Worm (Caenorhabditis elegans) whole organism, L1 larva: ENCODE data around the gene cyp-34A5.

Experiments used
- blmp-1 ChIP-seq: fragments of 150-350 bp; optimal IDR thresholded peaks from 2 replicates; lab custom pipeline; 2014; ENCODE audit warnings: missing biosample characterization, missing genetic modification characterization
- elt-3 ChIP-seq, 6 experiments: fragments of 150-350 bp in 1 of 6; sonication (generic microtip); optimal IDR thresholded peaks; 2 replicates each; lab custom pipeline; 2017 to 2018; ENCODE audit warnings: missing biosample characterization in 6 of 6, missing genetic modification characterization in 6 of 6, inconsistent platforms in 1 of 6
- ets-5 ChIP-seq: fragments of 200-800 bp; sonication (Bioruptor generic); IDR thresholded peaks from 2 replicates; pipeline ENCODE4 v1.3.6; 2022; ENCODE audit warnings: missing genetic modification characterization, missing compliant biosample characterization
- snpc-4 ChIP-seq: fragments of 150-350 bp; optimal IDR thresholded peaks from 2 replicates; lab custom pipeline; 2014; ENCODE audit warnings: missing biosample characterization, missing genetic modification characterization

- TF ChIP-seq snpc-4, result no peak
- TF ChIP-seq elt-3 (tag; optimal IDR thresholded peaks at IDR 0.05; lab: Kevin White, UChicago), result no peak
- TF ChIP-seq ets-5, result no peak
- no peak for TF ChIP-seq blmp-1 (tag; lab: Kevin White, UChicago)
Measured at ce11 chrV:3931326-3931725, 26.2 kb downstream of the cyp-34A5 start, which contains the start of gene srx-63.
